Fruit fly (Drosophila melanogaster) whole organism, embryonic: ENCODE results near the gene Atg12.

Experiments
- Ada2b ChIP-seq: fragments of 200-800 bp; sonication (Bioruptor generic); IDR thresholded peaks from 2 replicates; pipeline ENCODE4 v1.3.6; 2022; ENCODE audit warnings: missing biosample characterization, missing genetic modification characterization
- Bgb ChIP-seq: fragments of 200-800 bp; sonication (Bioruptor generic); IDR thresholded peaks from 2 replicates; pipeline ENCODE4 v1.3.6; 2022; ENCODE audit warnings: missing biosample characterization, missing genetic modification characterization; ENCODE audit not compliant: partially characterized antibody
- CG10267 ChIP-seq: fragments of 200-800 bp; sonication (Bioruptor generic); optimal IDR thresholded peaks from 2 replicates; lab custom pipeline; 2018; ENCODE audit warnings: missing biosample characterization, mild to moderate bottlenecking, missing genetic modification characterization, moderate library complexity
- CG11504 ChIP-seq: fragments of 200-800 bp; sonication (Bioruptor generic); optimal IDR thresholded peaks from 3 replicates; lab custom pipeline; 2019; ENCODE audit warnings: missing biosample characterization, mild to moderate bottlenecking, missing genetic modification characterization, moderate library complexity
- CG17359 ChIP-seq: fragments of 200-800 bp; sonication (Bioruptor generic); optimal IDR thresholded peaks from 3 replicates; lab custom pipeline; 2018; ENCODE audit warnings: missing biosample characterization, mild to moderate bottlenecking, missing genetic modification characterization, moderate library complexity
- CG17829 ChIP-seq: fragments of 200-800 bp; optimal IDR thresholded peaks from 2 replicates; lab custom pipeline; 2019; ENCODE audit warnings: missing biosample characterization, mild to moderate bottlenecking, missing genetic modification characterization, moderate library complexity
- CG30403 ChIP-seq: fragments of 200-800 bp; sonication (Bioruptor generic); optimal IDR thresholded peaks from 3 replicates; lab custom pipeline; 2016; ENCODE audit warnings: missing biosample characterization, missing genetic modification characterization
- CG30431 ChIP-seq: fragments of 200-800 bp; sonication (Bioruptor generic); optimal IDR thresholded peaks from 2 replicates; lab custom pipeline; 2017; ENCODE audit warnings: missing biosample characterization, missing genetic modification characterization
- CG32772 ChIP-seq: fragments of 200-800 bp; sonication (Bioruptor generic); IDR thresholded peaks from 2 replicates; pipeline ENCODE4 v1.3.6; 2022; ENCODE audit warnings: missing biosample characterization, missing genetic modification characterization
- CG4328 ChIP-seq: fragments of 200-800 bp; sonication (Bioruptor generic); optimal IDR thresholded peaks from 3 replicates; lab custom pipeline; 2017; ENCODE audit warnings: missing biosample characterization, missing genetic modification reagents, missing genetic modification characterization
- CG4360 ChIP-seq: fragments of 200-800 bp; sonication (Bioruptor generic); IDR thresholded peaks from 2 replicates; pipeline ENCODE4 v1.3.6; 2022; ENCODE audit warnings: missing biosample characterization, missing genetic modification characterization
- CG4820 ChIP-seq: fragments of 200-800 bp; sonication (Bioruptor generic); optimal IDR thresholded peaks from 3 replicates; lab custom pipeline; 2016; ENCODE audit warnings: missing biosample characterization, missing genetic modification characterization
- Drgx ChIP-seq: fragments of 200-800 bp; sonication (Bioruptor generic); IDR thresholded peaks from 2 replicates; pipeline ENCODE4 v1.3.6; 2022; ENCODE audit warnings: missing biosample characterization, missing genetic modification characterization
- ERR ChIP-seq: fragments of 200-800 bp; sonication (Bioruptor generic); optimal IDR thresholded peaks from 2 replicates; lab custom pipeline; 2016; ENCODE audit warnings: missing biosample characterization, missing genetic modification characterization
- Ets65A ChIP-seq: fragments of 200-800 bp; sonication (Bioruptor generic); peaks from one replicate; lab custom pipeline; 2016; ENCODE audit warnings: missing biosample characterization, missing genetic modification characterization
- Fer3 ChIP-seq: fragments of 200-800 bp; sonication (Bioruptor generic); optimal IDR thresholded peaks from 2 replicates; lab custom pipeline; 2018; ENCODE audit warnings: missing biosample characterization, mild to moderate bottlenecking, missing genetic modification characterization, moderate library complexity
- HLH3B ChIP-seq: fragments of 200-800 bp; sonication (Bioruptor generic); IDR thresholded peaks from 2 replicates; pipeline ENCODE4 v1.3.6; 2022; ENCODE audit warnings: missing biosample characterization, missing genetic modification characterization
- Med ChIP-seq: fragments of 200-800 bp; sonication (Bioruptor generic); peaks from one replicate; lab custom pipeline; 2016; ENCODE audit warnings: missing biosample characterization, missing genetic modification characterization, mild to moderate bottlenecking, inconsistent platforms, moderate library complexity
- Mes4 ChIP-seq: fragments of 200-800 bp; sonication (Bioruptor generic); optimal IDR thresholded peaks from 2 replicates; lab custom pipeline; 2016; ENCODE audit warnings: missing biosample characterization, missing genetic modification characterization
- Nf-YA ChIP-seq: fragments of 200-800 bp; sonication (Bioruptor generic); IDR thresholded peaks from 2 replicates; pipeline ENCODE4 v1.3.6; 2022; ENCODE audit warnings: missing biosample characterization, missing genetic modification characterization
- Ptx1 ChIP-seq: fragments of 200-800 bp; sonication (Bioruptor generic); IDR thresholded peaks from 2 replicates; pipeline ENCODE4 v1.3.6; 2022; ENCODE audit warnings: missing biosample characterization, missing genetic modification characterization
- Xrp1 ChIP-seq: fragments of 200-800 bp; sonication (Bioruptor generic); IDR thresholded peaks from 2 replicates; pipeline ENCODE4 v1.3.6; 2022; ENCODE audit warnings: missing biosample characterization, missing genetic modification characterization
- bsh ChIP-seq, 2 experiments: fragments of 200-800 bp; sonication (Bioruptor generic); optimal IDR thresholded peaks; 2 replicates each; lab custom pipeline; 2017 to 2018; ENCODE audit warnings: mild to moderate bottlenecking in 2 of 2, missing biosample characterization in 2 of 2, missing genetic modification characterization in 2 of 2, moderate library complexity in 1 of 2
- disco-r ChIP-seq: fragments of 200-800 bp; sonication (Bioruptor generic); optimal IDR thresholded peaks from 2 replicates; lab custom pipeline; 2016; ENCODE audit warnings: missing biosample characterization, missing genetic modification characterization
- ewg ChIP-seq: fragments of 200-800 bp; sonication (Bioruptor generic); optimal IDR thresholded peaks from 3 replicates; lab custom pipeline; 2017; ENCODE audit warnings: mild to moderate bottlenecking, missing biosample characterization, missing genetic modification reagents, missing genetic modification characterization
- hkb ChIP-seq, 2 experiments: fragments of 200-800 bp in 1 of 2; fragments of >200 bp in 1 of 2; sonication (Bioruptor generic) in 1 of 2; IDR thresholded peaks in 1 of 2; optimal IDR thresholded peaks in 1 of 2; 2 replicates each; pipeline versions ENCODE4 v1.3.6 to Lab custom; 2017 to 2022; ENCODE audit warnings: missing biosample characterization in 1 of 2, missing genetic modification characterization in 1 of 2
- kah ChIP-seq: fragments of 200-800 bp; sonication (Bioruptor generic); optimal IDR thresholded peaks from 2 replicates; lab custom pipeline; 2018; ENCODE audit warnings: missing biosample characterization, mild to moderate bottlenecking, missing genetic modification characterization
- lov ChIP-seq, 2 experiments: fragments of 200-800 bp in 1 of 2; fragments of >200 bp in 1 of 2; sonication (Bioruptor generic) in 1 of 2; IDR thresholded peaks in 1 of 2; optimal IDR thresholded peaks in 1 of 2; 2 replicates in 1 of 2; 3 replicates in 1 of 2; pipeline versions ENCODE4 v1.3.6 to Lab custom; 2017 to 2022; ENCODE audit warnings: missing biosample characterization in 1 of 2, missing genetic modification characterization in 1 of 2
- mam ChIP-seq: fragments of 200-800 bp; sonication (Bioruptor generic); optimal IDR thresholded peaks from 3 replicates; lab custom pipeline; 2016; ENCODE audit warnings: missing biosample characterization, missing genetic modification characterization
- nerfin-2 ChIP-seq: fragments of 200-800 bp; sonication (Bioruptor generic); IDR thresholded peaks from 2 replicates; pipeline ENCODE4 v1.3.6; 2022; ENCODE audit warnings: missing biosample characterization, missing genetic modification characterization; ENCODE audit not compliant: partially characterized antibody
- nom ChIP-seq: fragments of 200-800 bp; sonication (Bioruptor generic); optimal IDR thresholded peaks from 2 replicates; lab custom pipeline; 2017; ENCODE audit warnings: missing biosample characterization, missing genetic modification characterization, mild to moderate bottlenecking, moderate library complexity, missing genetic modification reagents
- onecut ChIP-seq: fragments of 200-800 bp; sonication (Bioruptor generic); IDR thresholded peaks from 2 replicates; pipeline ENCODE4 v1.3.6; 2022; ENCODE audit warnings: missing biosample characterization, missing genetic modification characterization
- pb ChIP-seq: fragments of 200-800 bp; sonication (Bioruptor generic); optimal IDR thresholded peaks from 3 replicates; lab custom pipeline; 2016; ENCODE audit warnings: missing biosample characterization, missing genetic modification characterization
- pfk ChIP-seq: fragments of 200-800 bp; sonication (Bioruptor generic); optimal IDR thresholded peaks from 2 replicates; lab custom pipeline; 2018; ENCODE audit warnings: missing biosample characterization, mild to moderate bottlenecking, missing genetic modification characterization, moderate library complexity
- prd ChIP-seq, 3 experiments: fragments of >200 bp in 2 of 3; fragments of 200-800 bp in 1 of 3; sonication (Bioruptor generic) in 1 of 3; optimal IDR thresholded peaks in 2 of 3; IDR thresholded peaks in 1 of 3; 2 replicates in 2 of 3; 3 replicates in 1 of 3; pipeline versions ENCODE4 v1.3.6 to Lab custom; 2017 to 2022; ENCODE audit warnings: missing biosample characterization in 1 of 3, missing genetic modification characterization in 1 of 3
- row ChIP-seq: fragments of 200-800 bp; sonication (Bioruptor generic); IDR thresholded peaks from 3 replicates; pipeline ENCODE4 v1.3.6; 2022; ENCODE audit warnings: missing biosample characterization, missing genetic modification characterization
- sens ChIP-seq: fragments of 200-800 bp; sonication (Bioruptor generic); peaks from one replicate; lab custom pipeline; 2016; ENCODE audit warnings: missing biosample characterization, missing genetic modification characterization
- sens-2 ChIP-seq: fragments of 200-800 bp; sonication (Bioruptor generic); IDR thresholded peaks from 2 replicates; pipeline ENCODE4 v1.3.6; 2022; ENCODE audit warnings: missing biosample characterization, missing genetic modification characterization
- slp2 ChIP-seq: fragments of 200-800 bp; sonication (Bioruptor generic); optimal IDR thresholded peaks from 2 replicates; lab custom pipeline; 2016; ENCODE audit warnings: missing biosample characterization, missing genetic modification characterization
- tgo ChIP-seq: fragments of 200-800 bp; sonication (Bioruptor generic); IDR thresholded peaks from 3 replicates; pipeline ENCODE4 v1.3.6; 2022; ENCODE audit warnings: missing biosample characterization, missing genetic modification characterization
- zfh2 ChIP-seq: fragments of 200-800 bp; sonication (Bioruptor generic); optimal IDR thresholded peaks from 2 replicates; lab custom pipeline; 2016; ENCODE audit warnings: missing biosample characterization, missing genetic modification characterization

The Atg12 gene

DNA sequence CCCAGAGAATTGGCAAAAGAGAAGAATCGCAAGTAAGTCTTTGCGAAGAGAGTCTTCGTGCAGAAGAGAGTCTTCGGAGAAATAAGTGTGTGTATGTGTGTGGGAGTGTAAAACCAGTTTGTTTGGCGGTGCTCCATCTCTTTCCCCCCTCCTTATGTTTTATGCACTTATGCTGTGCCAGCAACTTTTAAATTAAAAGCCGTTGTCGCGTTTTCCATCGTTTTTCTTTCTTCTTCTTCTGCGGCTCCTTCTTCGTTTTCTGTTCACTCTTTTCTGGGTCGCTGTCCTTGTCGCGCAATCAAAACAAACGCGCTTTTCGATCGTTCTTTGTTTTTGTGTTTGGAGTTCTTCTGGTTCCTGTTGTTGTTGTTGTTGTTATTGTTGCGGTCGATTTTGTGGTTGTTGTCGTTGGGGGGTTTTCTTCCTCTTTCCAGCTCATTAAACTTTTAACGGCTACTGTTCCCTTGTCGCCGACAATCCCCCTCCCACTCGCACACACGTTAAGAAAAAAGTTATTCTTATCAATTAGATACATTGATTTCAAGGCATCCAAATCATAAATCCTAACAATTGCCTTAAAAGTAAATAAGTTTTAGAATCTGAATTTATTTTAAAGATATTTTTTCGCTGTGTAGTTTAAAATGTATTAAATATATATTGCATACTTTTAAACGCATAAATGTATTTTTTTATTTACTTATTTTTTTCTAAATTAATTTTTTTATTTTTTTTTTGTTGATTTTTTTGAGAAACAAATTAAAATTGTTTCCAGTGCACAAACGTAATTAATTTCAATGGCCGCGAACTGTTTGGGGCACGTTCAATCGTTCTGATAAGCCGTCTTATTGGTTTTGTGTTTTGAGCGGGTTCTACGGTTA is 25.4 kb upstream of the Atg12 start (continued):
- TF ChIP-seq pb (GFP tag; lab: Kevin White, UChicago) (no peak), Mes4 (GFP tag; lab: Kevin White, UChicago) (no peak)

- TF ChIP-seq CG11504 (tag; lab: Kevin White, UChicago) = no peak
- TF ChIP-seq mam (GFP tag; lab: Kevin White, UChicago) = no peak
- TF ChIP-seq sens (GFP tag; lab: Kevin White, UChicago) = peak; percentile 22
- no peak for TF ChIP-seq lov (optimal IDR thresholded peaks at IDR 0.05; lab: Kevin White, UChicago)
- 0 out of 3 replicates have a peak, but pooled peaks have one; percentile 8 for TF ChIP-seq lov (GFP tag; IDR thresholded peaks at IDR 0.05; lab: Robert Waterston, UW)
- TF ChIP-seq CG4328 = no peak
- peak; percentile 40 for TF ChIP-seq Ets65A (GFP tag; lab: Kevin White, UChicago)
- TF ChIP-seq pfk (GFP tag; lab: Kevin White, UChicago) = no peak
- TF ChIP-seq Med (GFP tag; lab: Kevin White, UChicago) = peak; percentile 14
- TF ChIP-seq Drgx (GFP tag; lab: Robert Waterston, UW) = 0 out of 2 replicates have a peak, but pooled peaks have one; percentile 35
Observed at dm6 chr3L:12112967-12113366, 23.8 kb upstream of the Atg12 start.

DNA sequence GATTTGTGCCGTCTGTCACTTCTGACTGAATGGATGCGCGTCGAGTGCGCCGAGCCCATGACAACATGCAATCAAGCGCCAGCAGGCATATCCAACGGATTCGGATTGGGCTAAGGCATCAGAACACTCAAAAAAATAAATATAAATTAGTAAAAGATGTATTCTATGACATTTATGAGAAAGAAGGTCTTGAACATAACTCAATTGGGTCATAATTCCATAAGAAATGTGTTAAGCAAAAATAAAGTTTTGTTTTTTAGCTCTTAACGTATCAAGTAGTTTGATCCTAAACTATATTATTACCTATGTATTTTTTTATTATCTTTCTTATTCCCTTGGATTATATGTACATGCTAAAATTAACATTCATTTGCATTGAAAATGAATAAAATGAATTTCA is 23.2 kb upstream of the Atg12 start:
- TF ChIP-seq kah (GFP tag; lab: Kevin White, UChicago) = no peak

DNA sequence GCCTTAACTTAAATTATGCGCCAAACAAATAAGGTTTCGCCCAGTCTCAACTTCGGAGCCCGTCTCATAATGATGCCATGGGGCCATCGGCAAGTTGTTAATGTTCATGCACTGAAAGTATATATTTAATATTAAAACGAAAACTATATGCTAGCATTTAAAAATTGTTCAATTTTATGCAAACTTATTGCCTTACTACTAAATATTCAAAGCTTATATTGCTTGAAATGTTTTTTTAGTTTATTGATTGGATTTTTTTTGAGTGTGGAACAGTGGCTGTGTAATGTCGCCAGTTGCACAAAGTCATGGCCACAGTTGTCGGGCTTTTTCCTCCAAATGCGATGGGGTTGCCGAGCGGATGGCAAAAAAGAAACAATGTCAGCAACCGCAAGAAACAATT is 22.6 kb upstream of the Atg12 start:
- TF ChIP-seq CG10267 (tag; lab: Kevin White, UChicago) (peak; percentile 25), CG4360 (GFP tag; lab: Robert Waterston, UW) (0 out of 2 replicates have a peak, but pooled peaks have one; percentile 14), ERR (GFP tag; lab: Kevin White, UChicago) (no peak), onecut (GFP tag; lab: Robert Waterston, UW) (no peak), tgo (GFP tag; lab: Robert Waterston, UW) (peak; percentile 30; the same call in 1 of the 3 replicates), slp2 (no peak), Fer3 (no peak), Nf-YA (GFP tag; lab: Robert Waterston, UW) (peak; percentile 29; the same call in 1 of the 2 replicates), Xrp1 (GFP tag; lab: Robert Waterston, UW) (peak; percentile 44; the same call in 1 of the 2 replicates), hkb (optimal IDR thresholded peaks at IDR 0.05; lab: Kevin White, UChicago) (no peak), hkb (GFP tag; IDR thresholded peaks at IDR 0.05; lab: Robert Waterston, UW) (peak; percentile 64), nom (GFP tag; lab: Kevin White, UChicago) (peak; percentile 50), nerfin-2 (GFP tag; lab: Robert Waterston, UW) (no peak), CG17829 (tag; lab: Kevin White, UChicago) (peak; percentile 12), sens-2 (0 out of 2 replicates have a peak, but pooled peaks have one; percentile 41), CG32772 (GFP tag; lab: Robert Waterston, UW) (peak; percentile 33; the same call in 1 of the 2 replicates), ewg (GFP tag; lab: Kevin White, UChicago) (no peak), Ets65A (GFP tag; lab: Kevin White, UChicago) (no peak), bsh (GFP tag; optimal IDR thresholded peaks at IDR 0.05; lab: Kevin White, UChicago) (peak in 1 of 2 experiments; percentile 37), Ptx1 (GFP tag; lab: Robert Waterston, UW) (0 out of 2 replicates have a peak, but pooled peaks have one; percentile 25), CG30403 (GFP tag; lab: Kevin White, UChicago) (peak; percentile 5), Bgb (GFP tag; lab: Robert Waterston, UW) (no peak), CG11504 (tag; lab: Kevin White, UChicago) (peak; percentile 32), zfh2 (GFP tag; lab: Kevin White, UChicago) (no peak), row (GFP tag; lab: Robert Waterston, UW) (peak; percentile 37; the same call in 1 of the 3 replicates), CG17359 (tag; lab: Kevin White, UChicago) (peak; percentile 39), CG30431 (GFP tag; lab: Kevin White, UChicago) (no peak), HLH3B (GFP tag; lab: Robert Waterston, UW) (peak; percentile 20; the same call in 1 of the 2 replicates), CG4820 (GFP tag; lab: Kevin White, UChicago) (peak; percentile 40), disco-r (GFP tag; lab: Kevin White, UChicago) (no peak), prd (optimal IDR thresholded peaks at IDR 0.05; lab: Kevin White, UChicago) (no peak), prd (GFP tag; IDR thresholded peaks at IDR 0.05; lab: Robert Waterston, UW) (peak; percentile 39; the same call in 2 of the 3 replicates), Ada2b (GFP tag; lab: Robert Waterston, UW) (peak; percentile 51; the same call in 1 of the 2 replicates), Med (GFP tag; lab: Kevin White, UChicago) (peak; percentile 46)
